Worm (Caenorhabditis elegans) whole organism, midembryonic: Measurements from ENCODE around the gene F42H10.2.

ENCODE experiments used
- flt-1 ChIP-seq: fragments of 200-800 bp; sonication (Bioruptor generic); IDR thresholded peaks from 2 replicates; pipeline ENCODE4 v1.3.6; 2022; ENCODE audit warnings: missing genetic modification characterization, missing compliant biosample characterization
- klf-2 ChIP-seq: fragments of 200-800 bp; sonication (Bioruptor generic); conservative IDR thresholded peaks from 2 replicates; pipeline ENCODE4 v1.3.6; 2022; ENCODE audit warnings: missing genetic modification reagents, missing genetic modification characterization, missing compliant biosample characterization
- tab-1 ChIP-seq: fragments of 200-800 bp; sonication (Bioruptor generic); IDR thresholded peaks from 2 replicates; pipeline ENCODE4 v1.3.6; 2022; ENCODE audit warnings: missing genetic modification characterization, missing compliant biosample characterization
- ztf-23 ChIP-seq: fragments of 200-800 bp; sonication (Bioruptor generic); IDR thresholded peaks from 2 replicates; pipeline ENCODE4 v1.3.6; 2022; ENCODE audit warnings: missing genetic modification reagents, missing genetic modification characterization, missing compliant biosample characterization
- ztf-29 ChIP-seq: fragments of 200-800 bp; sonication (Bioruptor generic); IDR thresholded peaks from 2 replicates; pipeline ENCODE4 v1.3.6; 2022; ENCODE audit warnings: missing genetic modification reagents, missing genetic modification characterization, missing compliant biosample characterization

- TF ChIP-seq ztf-29 (GFP tag; lab: Robert Waterston, UW) (no peak), tab-1 (GFP tag; lab: Robert Waterston, UW) (no peak), flt-1 (GFP tag; lab: Robert Waterston, UW) (peak; percentile 79), ztf-23 (GFP tag; lab: Robert Waterston, UW) (peak; percentile 78), klf-2 (GFP tag; lab: Robert Waterston, UW) (no peak)
Measured at ce11 chrIII:8446940-8447403, 43.4 kb upstream of the F42H10.2 start, which contains the start of gene rpn-3.
